Worm (Caenorhabditis elegans) whole organism, L4/young adult: ENCODE results near the gene Y15E3A.3.

Experiments
- W03F9.2 ChIP-seq: fragments of 150-350 bp; optimal IDR thresholded peaks from 2 replicates; lab custom pipeline; 2014; ENCODE audit warnings: missing biosample characterization, missing genetic modification characterization
- dao-5 ChIP-seq: sonication (generic microtip); optimal IDR thresholded peaks from 2 replicates; lab custom pipeline; 2016; ENCODE audit warnings: missing genotype, missing genetic modification characterization, moderate library complexity, missing compliant biosample characterization
- him-1 ChIP-seq: sonication (generic microtip); optimal IDR thresholded peaks from 2 replicates; lab custom pipeline; 2016; ENCODE audit warnings: missing genotype, missing genetic modification reagents, missing genetic modification characterization, missing compliant biosample characterization

Y15E3A.3 gene

ce11 chrX:15279301-15279700, 46.3 kb downstream of the Y15E3A.3 start:
- TF ChIP-seq dao-5 (tag; lab: Kevin White, UChicago), result no peak
- TF ChIP-seq him-1, result no peak
- no peak for TF ChIP-seq W03F9.2 (tag; lab: Kevin White, UChicago)

DNA sequence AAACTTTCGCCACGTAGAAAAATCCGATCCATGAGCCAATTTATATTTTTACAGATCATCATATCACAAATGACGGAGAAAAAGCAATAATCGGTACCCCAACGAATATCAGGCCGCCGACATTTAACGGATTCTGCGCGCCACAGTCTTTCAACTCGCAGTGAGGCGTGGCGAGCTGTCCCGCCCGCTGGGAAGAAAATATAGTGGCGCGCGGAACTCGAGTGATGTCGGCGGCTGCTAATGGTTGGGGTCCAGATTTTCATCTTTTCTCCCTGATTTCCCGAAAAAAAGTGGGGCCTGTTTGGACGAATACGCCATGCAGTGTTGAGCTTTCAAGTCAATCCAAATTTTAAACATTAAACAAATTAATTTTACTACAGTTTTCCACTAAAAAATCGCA, 47.0 kb downstream of the Y15E3A.3 start:
- TF ChIP-seq dao-5 (tag; lab: Kevin White, UChicago) (no peak), him-1 (no peak), W03F9.2 (tag; lab: Kevin White, UChicago) (no peak)

DNA sequence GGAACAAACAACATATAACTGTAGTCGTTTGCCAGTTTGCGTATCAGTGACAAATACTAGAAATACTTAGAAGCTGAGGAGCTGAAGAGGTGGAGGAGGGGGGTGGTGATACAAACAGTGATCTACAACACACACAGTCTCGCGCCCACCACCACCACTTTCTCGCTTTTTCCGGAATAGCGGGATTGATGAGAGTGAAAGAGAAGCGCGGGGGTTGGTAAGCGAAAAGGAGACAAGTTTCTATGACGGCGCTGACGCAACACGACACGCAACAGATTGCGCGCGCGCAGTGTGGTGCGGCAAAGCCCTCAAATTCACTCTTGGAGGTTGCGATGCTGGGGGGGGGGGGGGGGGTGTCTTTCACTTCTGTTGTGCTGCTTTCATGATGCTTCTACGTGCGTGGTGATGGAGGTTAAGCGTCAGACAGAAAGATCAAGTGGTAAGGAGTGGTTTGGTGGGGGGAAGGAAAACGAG, 47.9 kb downstream of the Y15E3A.3 start, which contains the start of gene kin-20:
TSS of gene kin-20 (minus strand) at position 51 of the 474 bp plus-strand sequence.
- TF ChIP-seq W03F9.2 (tag; lab: Kevin White, UChicago), result no peak
- TF ChIP-seq dao-5 (tag; lab: Kevin White, UChicago), result no peak
- TF ChIP-seq him-1, result no peak

ce11 chrX:15276774-15277173, 48.8 kb downstream of the Y15E3A.3 start:
- TF ChIP-seq W03F9.2 (tag; lab: Kevin White, UChicago) (peak; percentile 39), dao-5 (tag; lab: Kevin White, UChicago) (no peak)

- no peak for TF ChIP-seq dao-5 (tag; lab: Kevin White, UChicago)
- TF ChIP-seq him-1, result no peak
- no peak for TF ChIP-seq W03F9.2 (tag; lab: Kevin White, UChicago)
Observed at ce11 chrX:15276241-15276640, 49.4 kb downstream of the Y15E3A.3 start.

DNA sequence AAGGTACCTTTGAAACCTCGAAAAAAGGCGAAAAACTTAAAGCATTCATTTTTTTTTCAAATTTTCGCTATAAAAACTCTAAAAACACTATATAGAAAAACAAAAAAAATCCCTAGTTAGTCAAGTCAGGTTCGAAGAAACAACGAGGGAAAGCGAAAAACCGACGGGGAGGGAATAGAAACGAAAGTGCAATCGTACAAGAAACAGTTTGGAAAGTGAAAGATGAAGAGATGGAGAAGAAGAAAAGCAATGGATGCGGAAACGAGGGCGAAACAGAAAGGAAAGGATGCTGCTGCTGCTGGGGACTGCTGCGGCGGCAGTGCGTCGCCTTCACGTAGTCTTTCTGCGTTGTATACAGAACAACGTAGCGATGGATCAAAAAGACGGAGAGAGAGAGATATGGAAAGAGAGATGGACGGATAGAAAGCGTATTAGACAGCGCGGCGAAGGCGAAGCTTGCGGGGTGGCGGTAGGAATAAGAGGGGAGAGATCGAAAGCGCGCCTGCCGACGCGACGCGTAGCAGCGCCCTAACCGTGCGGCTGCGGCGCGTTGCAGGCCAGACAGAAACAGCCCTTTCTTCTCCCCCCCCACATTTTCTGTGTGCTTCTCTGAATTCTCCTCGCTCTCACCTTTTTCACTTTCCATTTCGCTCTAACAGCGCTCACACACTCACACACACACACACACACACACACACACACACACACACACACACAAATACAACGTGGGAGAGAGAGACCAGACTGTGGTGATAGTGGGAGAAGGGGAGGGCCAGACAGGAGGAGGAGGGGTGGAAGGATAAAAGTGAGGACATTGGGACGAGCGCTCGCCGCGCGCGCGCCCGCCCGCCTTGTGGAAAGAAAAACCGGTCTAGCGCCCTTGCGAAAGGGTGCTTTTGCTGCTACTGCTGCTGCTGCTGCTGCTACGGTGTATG, 50.5 kb downstream of the Y15E3A.3 start:
- TF ChIP-seq W03F9.2 (tag; lab: Kevin White, UChicago) (no peak), dao-5 (tag; lab: Kevin White, UChicago) (no peak), him-1 (no peak)

ce11 chrX:15274079-15274478, 51.5 kb downstream of the Y15E3A.3 start:
- TF ChIP-seq dao-5 (tag; lab: Kevin White, UChicago), result no peak
- TF ChIP-seq him-1, result no peak
- no peak for TF ChIP-seq W03F9.2 (tag; lab: Kevin White, UChicago)

- TF ChIP-seq W03F9.2 (tag; lab: Kevin White, UChicago) (no peak), dao-5 (tag; lab: Kevin White, UChicago) (no peak), him-1 (no peak)
Observed at ce11 chrX:15272925-15273324, 52.7 kb downstream of the Y15E3A.3 start.
